Worm (Caenorhabditis elegans) whole organism, L4/young adult: ENCODE data around the gene ZK370.4.

Experiments used
- W03F9.2 ChIP-seq: fragments of 150-350 bp; optimal IDR thresholded peaks from 2 replicates; lab custom pipeline; 2014; ENCODE audit warnings: missing biosample characterization, missing genetic modification characterization
- dao-5 ChIP-seq: sonication (generic microtip); optimal IDR thresholded peaks from 2 replicates; lab custom pipeline; 2016; ENCODE audit warnings: missing genotype, missing genetic modification characterization, moderate library complexity, missing compliant biosample characterization

DNA sequence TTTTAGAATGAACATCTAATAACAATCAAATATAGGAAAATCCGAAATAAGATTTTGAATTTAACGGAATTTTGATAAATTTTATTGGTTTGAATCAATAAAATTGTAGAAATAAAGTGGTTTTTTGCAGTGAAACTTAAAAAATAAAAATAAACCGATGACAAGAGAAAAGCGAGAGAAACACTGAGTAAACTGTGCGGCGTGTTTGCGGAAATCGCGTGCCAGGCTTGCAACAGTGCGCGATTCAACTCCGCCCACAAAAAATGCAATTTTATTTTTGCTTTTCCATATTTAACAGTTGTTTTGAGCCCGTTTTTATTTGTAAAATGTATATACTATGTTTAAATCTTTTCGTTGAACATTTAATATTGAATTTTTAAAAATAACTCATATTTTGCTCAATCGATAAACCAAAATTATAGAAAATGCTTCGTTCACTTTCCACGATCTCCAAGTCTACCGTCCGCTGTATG lies 36.7 kb upstream of the ZK370.4 start, which contains the start of gene mtss-1:
- TF ChIP-seq dao-5 (peak; percentile 23), W03F9.2 (tag; lab: Kevin White, UChicago) (peak; percentile 78)
